Fruit fly (Drosophila melanogaster) whole organism, embryonic: Measurements from ENCODE around the gene stumps.

Experiments
- B-H2 ChIP-seq: fragments of 200-800 bp; sonication (Bioruptor generic); optimal IDR thresholded peaks from 2 replicates; lab custom pipeline; 2018; ENCODE audit warnings: missing biosample characterization, mild to moderate bottlenecking, missing genetic modification characterization
- CG10147 ChIP-seq: fragments of 200-800 bp; sonication (Bioruptor generic); optimal IDR thresholded peaks from 2 replicates; lab custom pipeline; 2019; ENCODE audit warnings: missing biosample characterization, mild to moderate bottlenecking, missing genetic modification characterization, moderate library complexity
- CG10321 ChIP-seq: fragments of 200-800 bp; sonication (Bioruptor generic); IDR thresholded peaks from 2 replicates; pipeline ENCODE4 v1.3.6; 2022; ENCODE audit warnings: missing biosample characterization, missing genetic modification characterization
- CG10565 ChIP-seq: fragments of 200-800 bp; sonication (Bioruptor generic); optimal IDR thresholded peaks from 3 replicates; lab custom pipeline; 2016; ENCODE audit warnings: missing biosample characterization, mild to moderate bottlenecking, missing genetic modification characterization
- CG11247 ChIP-seq: fragments of 200-800 bp; sonication (Bioruptor generic); IDR thresholded peaks from 2 replicates; pipeline ENCODE4 v1.3.6; 2022; ENCODE audit warnings: missing biosample characterization, missing genetic modification characterization
- CG12155 ChIP-seq: fragments of 200-800 bp; sonication (Bioruptor generic); optimal IDR thresholded peaks from 3 replicates; lab custom pipeline; 2016; ENCODE audit warnings: missing biosample characterization, missing genetic modification characterization
- CG13123 ChIP-seq: fragments of 200-800 bp; sonication (Bioruptor generic); optimal IDR thresholded peaks from 2 replicates; lab custom pipeline; 2016; ENCODE audit warnings: missing biosample characterization, missing genetic modification characterization
- CG14050 ChIP-seq: fragments of 200-800 bp; sonication (Bioruptor generic); IDR thresholded peaks from 3 replicates; pipeline ENCODE4 v1.3.6; 2022; ENCODE audit warnings: missing biosample characterization, missing genetic modification characterization
- CG14860 ChIP-seq: fragments of 200-800 bp; sonication (Bioruptor generic); IDR thresholded peaks from 3 replicates; pipeline ENCODE4 v1.3.6; 2022; ENCODE audit warnings: missing biosample characterization, missing genetic modification characterization; ENCODE audit not compliant: partially characterized antibody
- CG15696 ChIP-seq: fragments of 200-800 bp; sonication (Bioruptor generic); optimal IDR thresholded peaks from 2 replicates; lab custom pipeline; 2019; ENCODE audit warnings: missing biosample characterization, mild to moderate bottlenecking, missing genetic modification characterization, moderate library complexity
- CG17385 ChIP-seq: fragments of 200-800 bp; sonication (Bioruptor generic); optimal IDR thresholded peaks from 3 replicates; lab custom pipeline; 2018; ENCODE audit warnings: missing biosample characterization, mild to moderate bottlenecking, missing genetic modification characterization
- CG17912 ChIP-seq: fragments of 200-800 bp; sonication (Bioruptor generic); optimal IDR thresholded peaks from 2 replicates; lab custom pipeline; 2018; ENCODE audit warnings: missing biosample characterization, mild to moderate bottlenecking, missing genetic modification characterization
- CG2116 ChIP-seq: fragments of 200-800 bp; sonication (Bioruptor generic); optimal IDR thresholded peaks from 3 replicates; lab custom pipeline; 2018; ENCODE audit warnings: missing biosample characterization, mild to moderate bottlenecking, missing genetic modification characterization
- CG2199 ChIP-seq: fragments of 200-800 bp; sonication (Bioruptor generic); IDR thresholded peaks from 3 replicates; pipeline ENCODE4 v1.3.6; 2022; ENCODE audit warnings: missing biosample characterization, missing genetic modification characterization
- CG7372 ChIP-seq: fragments of 200-800 bp; sonication (Bioruptor generic); IDR thresholded peaks from 2 replicates; pipeline ENCODE4 v1.3.6; 2022; ENCODE audit warnings: missing biosample characterization, missing genetic modification characterization
- CG7556 ChIP-seq: fragments of 200-800 bp; sonication (Bioruptor generic); optimal IDR thresholded peaks from 2 replicates; lab custom pipeline; 2017; ENCODE audit warnings: missing biosample characterization, mild to moderate bottlenecking, missing genetic modification characterization
- CG8359 ChIP-seq: fragments of 200-800 bp; sonication (Bioruptor generic); optimal IDR thresholded peaks from 2 replicates; lab custom pipeline; 2017; ENCODE audit warnings: missing biosample characterization, mild to moderate bottlenecking, missing genetic modification characterization, borderline replicate concordance
- CoRest ChIP-seq: fragments of 200-800 bp; sonication (Bioruptor generic); optimal IDR thresholded peaks from 3 replicates; lab custom pipeline; 2018; ENCODE audit warnings: missing biosample characterization, mild to moderate bottlenecking, missing genetic modification characterization, moderate library complexity
- D ChIP-seq, 2 experiments: fragments of 200-800 bp in 1 of 2; fragments of >200 bp in 1 of 2; sonication (Bioruptor generic) in 1 of 2; optimal IDR thresholded peaks; 2 replicates in 1 of 2; 3 replicates in 1 of 2; lab custom pipeline; 2017; ENCODE audit warnings: mild to moderate bottlenecking in 1 of 2, missing biosample characterization in 1 of 2, missing genetic modification characterization in 1 of 2, missing genetic modification reagents in 1 of 2
- Deaf1 ChIP-seq: fragments of 200-800 bp; optimal IDR thresholded peaks from 3 replicates; lab custom pipeline; 2019; ENCODE audit warnings: missing biosample characterization, mild to moderate bottlenecking, missing genetic modification characterization, moderate library complexity
- Hr39 ChIP-seq: fragments of >200 bp; optimal IDR thresholded peaks from 2 replicates; lab custom pipeline; 2017
- Max ChIP-seq: fragments of 200-800 bp; sonication (Bioruptor generic); optimal IDR thresholded peaks from 2 replicates; lab custom pipeline; 2016; ENCODE audit warnings: missing biosample characterization, mild to moderate bottlenecking, missing genetic modification characterization
- NC2β ChIP-seq: fragments of 200-800 bp; sonication (Bioruptor generic); optimal IDR thresholded peaks from 2 replicates; lab custom pipeline; 2016; ENCODE audit warnings: missing biosample characterization, missing genetic modification characterization
- Nf-YB ChIP-seq: fragments of 200-800 bp; sonication (Bioruptor generic); optimal IDR thresholded peaks from 3 replicates; lab custom pipeline; 2019; ENCODE audit warnings: missing biosample characterization, mild to moderate bottlenecking, missing genetic modification characterization, moderate library complexity
- PHDP ChIP-seq: fragments of 200-800 bp; sonication (Bioruptor generic); optimal IDR thresholded peaks from 3 replicates; lab custom pipeline; 2018; ENCODE audit warnings: missing biosample characterization, mild to moderate bottlenecking, missing genetic modification characterization, moderate library complexity
- Side ChIP-seq: fragments of 200-800 bp; sonication (Bioruptor generic); optimal IDR thresholded peaks from 2 replicates; lab custom pipeline; 2016; ENCODE audit warnings: missing biosample characterization, missing genetic modification characterization
- Sin3A ChIP-seq: fragments of >200 bp; optimal IDR thresholded peaks from 2 replicates; lab custom pipeline; 2018
- Spps ChIP-seq: fragments of 200-800 bp; sonication (Bioruptor generic); optimal IDR thresholded peaks from 2 replicates; lab custom pipeline; 2018; ENCODE audit warnings: missing biosample characterization, mild to moderate bottlenecking, missing genetic modification characterization
- Sry-β ChIP-seq: fragments of 200-800 bp; sonication (Bioruptor generic); optimal IDR thresholded peaks from 2 replicates; lab custom pipeline; 2018; ENCODE audit warnings: missing biosample characterization, mild to moderate bottlenecking, missing genetic modification characterization, moderate library complexity
- abd-A ChIP-seq: fragments of 200-800 bp; sonication (Bioruptor generic); optimal IDR thresholded peaks from 3 replicates; lab custom pipeline; 2019; ENCODE audit warnings: missing biosample characterization, mild to moderate bottlenecking, missing genetic modification characterization, moderate library complexity
- ash1 ChIP-seq: fragments of 200-800 bp; sonication (Bioruptor generic); optimal IDR thresholded peaks from 2 replicates; lab custom pipeline; 2018; ENCODE audit warnings: missing biosample characterization, mild to moderate bottlenecking, missing genetic modification characterization
- bowl ChIP-seq: fragments of 200-800 bp; sonication (Bioruptor generic); IDR thresholded peaks from 2 replicates; pipeline ENCODE4 v1.3.6; 2022; ENCODE audit warnings: missing biosample characterization, missing genetic modification characterization
- chif ChIP-seq, 2 experiments: fragments of 200-800 bp; sonication (Bioruptor generic); optimal IDR thresholded peaks; 3 replicates each; lab custom pipeline; 2016; ENCODE audit warnings: missing biosample characterization in 2 of 2, missing genetic modification characterization in 2 of 2
- chm ChIP-seq: fragments of 200-800 bp; sonication (Bioruptor generic); IDR thresholded peaks from 2 replicates; pipeline ENCODE4 v1.3.6; 2022; ENCODE audit warnings: missing biosample characterization, missing genetic modification characterization
- crol ChIP-seq: fragments of 200-800 bp; sonication (Bioruptor generic); IDR thresholded peaks from 2 replicates; pipeline ENCODE4 v1.3.6; 2022; ENCODE audit warnings: missing biosample characterization, missing genetic modification characterization
- danr ChIP-seq: fragments of 200-800 bp; sonication (Bioruptor generic); IDR thresholded peaks from 2 replicates; pipeline ENCODE4 v1.3.6; 2022; ENCODE audit warnings: missing biosample characterization, missing genetic modification characterization
- dimm ChIP-seq: fragments of 200-800 bp; sonication (Bioruptor generic); IDR thresholded peaks from 2 replicates; pipeline ENCODE4 v1.3.6; 2022; ENCODE audit warnings: missing biosample characterization, missing genetic modification characterization
- fd96Cb ChIP-seq: fragments of 200-800 bp; sonication (Bioruptor generic); optimal IDR thresholded peaks from 2 replicates; lab custom pipeline; 2018; ENCODE audit warnings: missing biosample characterization, mild to moderate bottlenecking, missing genetic modification characterization, moderate library complexity
- grn ChIP-seq: fragments of 200-800 bp; sonication (Bioruptor generic); optimal IDR thresholded peaks from 3 replicates; lab custom pipeline; 2017; ENCODE audit warnings: missing biosample characterization, missing genetic modification characterization
- hbn ChIP-seq: fragments of 200-800 bp; sonication (Bioruptor generic); IDR thresholded peaks from 2 replicates; pipeline ENCODE4 v1.3.6; 2022; ENCODE audit warnings: missing biosample characterization, missing genetic modification characterization; ENCODE audit not compliant: partially characterized antibody
- kni ChIP-seq: fragments of 200-800 bp; sonication (Bioruptor generic); optimal IDR thresholded peaks from 3 replicates; lab custom pipeline; 2017; ENCODE audit warnings: mild to moderate bottlenecking, missing biosample characterization, missing genetic modification reagents, missing genetic modification characterization
- nau ChIP-seq: fragments of 200-800 bp; sonication (Bioruptor generic); optimal IDR thresholded peaks from 3 replicates; lab custom pipeline; 2017; ENCODE audit warnings: missing biosample characterization, mild to moderate bottlenecking, missing genetic modification characterization, missing genetic modification reagents
- ranshi ChIP-seq: fragments of 200-800 bp; sonication (Bioruptor generic); IDR thresholded peaks from 2 replicates; pipeline ENCODE4 v1.3.6; 2022; ENCODE audit warnings: missing biosample characterization, missing genetic modification characterization
- sim ChIP-seq: fragments of 200-800 bp; sonication (Bioruptor generic); IDR thresholded peaks from 2 replicates; pipeline ENCODE4 v1.3.6; 2022; ENCODE audit warnings: missing biosample characterization, missing genetic modification characterization
- sr ChIP-seq: fragments of 200-800 bp; sonication (Bioruptor generic); IDR thresholded peaks from 3 replicates; pipeline ENCODE4 v1.3.6; 2022; ENCODE audit warnings: missing biosample characterization, missing genetic modification characterization
- tio ChIP-seq: fragments of 200-800 bp; sonication (Bioruptor generic); optimal IDR thresholded peaks from 2 replicates; lab custom pipeline; 2017; ENCODE audit warnings: missing biosample characterization, missing genetic modification characterization, inconsistent platforms
- tup ChIP-seq: fragments of 200-800 bp; sonication (Bioruptor generic); optimal IDR thresholded peaks from 2 replicates; lab custom pipeline; 2016; ENCODE audit warnings: missing biosample characterization, mild to moderate bottlenecking, missing genetic modification characterization, moderate library complexity
- vfl ChIP-seq: fragments of 200-800 bp; sonication (Bioruptor generic); optimal IDR thresholded peaks from 2 replicates; lab custom pipeline; 2016; ENCODE audit warnings: missing biosample characterization, missing genetic modification characterization
- zen2 ChIP-seq: fragments of 200-800 bp; sonication (Bioruptor generic); IDR thresholded peaks from 3 replicates; pipeline ENCODE4 v1.3.6; 2022; ENCODE audit warnings: missing biosample characterization, missing genetic modification characterization; ENCODE audit not compliant: partially characterized antibody

The stumps gene

dm6 chr3R:14590753-14591535 is 13.9 kb downstream of the stumps start (continued):
- TF ChIP-seq CG2199 (GFP tag; lab: Robert Waterston, UW), result no peak
- TF ChIP-seq CG14860 (GFP tag; lab: Robert Waterston, UW), result no peak
- TF ChIP-seq chm (GFP tag; lab: Robert Waterston, UW), result peak; percentile 21; the same call in 1 of the 2 replicates
- TF ChIP-seq Spps (tag; lab: Kevin White, UChicago), result peak; percentile 93
- peak; percentile 73 for TF ChIP-seq Max (GFP tag; lab: Kevin White, UChicago)
- peak; percentile 60; the same call in 1 of the 2 replicates for TF ChIP-seq danr (GFP tag; lab: Robert Waterston, UW)
- peak; percentile 94 for TF ChIP-seq CoRest (tag; lab: Kevin White, UChicago)
- no peak for TF ChIP-seq Sin3A
- TF ChIP-seq grn (GFP tag; lab: Kevin White, UChicago), result no peak
- peak; percentile 78 for TF ChIP-seq sim (GFP tag; lab: Robert Waterston, UW)
- TF ChIP-seq PHDP (tag; lab: Kevin White, UChicago), result peak; percentile 78
- peak; percentile 99 for TF ChIP-seq Hr39
- TF ChIP-seq kni (GFP tag; lab: Kevin White, UChicago), result peak; percentile 85
- peak; percentile 53; the same call in 1 of the 3 replicates for TF ChIP-seq sr
- TF ChIP-seq CG13123 (GFP tag; lab: Kevin White, UChicago), result peak; percentile 70
- no peak for TF ChIP-seq abd-A (tag; lab: Kevin White, UChicago)
- TF ChIP-seq CG2116 (GFP tag; lab: Kevin White, UChicago), result peak; percentile 62
- TF ChIP-seq Deaf1, result peak; percentile 61
- peak; percentile 98 for TF ChIP-seq CG15696 (tag; lab: Kevin White, UChicago)
- TF ChIP-seq chif (GFP tag; optimal IDR thresholded peaks at IDR 0.05; lab: Kevin White, UChicago), result peak in 1 of 2 experiments; percentile 64
- peak; percentile 79 for TF ChIP-seq CG17385 (GFP tag; lab: Kevin White, UChicago)
- peak; percentile 58; the same call in 1 of the 2 replicates for TF ChIP-seq ranshi (GFP tag; lab: Robert Waterston, UW)
- TF ChIP-seq CG14050, result no peak
- TF ChIP-seq B-H2, result no peak
- TF ChIP-seq CG10147 (GFP tag; lab: Kevin White, UChicago), result peak; percentile 73
- no peak for TF ChIP-seq CG11247
- no peak for TF ChIP-seq tup (GFP tag; lab: Kevin White, UChicago)
- no peak for TF ChIP-seq ash1 (GFP tag; lab: Kevin White, UChicago)
- no peak for TF ChIP-seq CG10565 (GFP tag; lab: Kevin White, UChicago)
- TF ChIP-seq CG10321, result no peak
- peak; percentile 81 for TF ChIP-seq Nf-YB
- TF ChIP-seq Side (GFP tag; lab: Kevin White, UChicago), result peak; percentile 25
- TF ChIP-seq dimm (GFP tag; lab: Robert Waterston, UW), result peak; percentile 43; the same call in 1 of the 2 replicates
- peak; percentile 90 for TF ChIP-seq tio (GFP tag; lab: Kevin White, UChicago)
- TF ChIP-seq bowl (GFP tag; lab: Robert Waterston, UW), result no peak
- no peak for TF ChIP-seq zen2 (GFP tag; lab: Robert Waterston, UW)
- TF ChIP-seq CG12155 (GFP tag; lab: Kevin White, UChicago), result peak; percentile 64
- TF ChIP-seq crol (GFP tag; lab: Robert Waterston, UW), result no peak
- TF ChIP-seq CG17912 (GFP tag; lab: Kevin White, UChicago), result no peak
- TF ChIP-seq vfl (GFP tag; lab: Kevin White, UChicago), result no peak
- TF ChIP-seq hbn (GFP tag; lab: Robert Waterston, UW), result no peak
- TF ChIP-seq CG7372 (GFP tag; lab: Robert Waterston, UW), result peak; percentile 37; the same call in 1 of the 2 replicates
- TF ChIP-seq fd96Cb (tag; lab: Kevin White, UChicago), result peak; percentile 93
- TF ChIP-seq nau (GFP tag; lab: Kevin White, UChicago), result peak; percentile 61
- peak; percentile 77 for TF ChIP-seq CG8359
- no peak for TF ChIP-seq D (optimal IDR thresholded peaks at IDR 0.05; lab: Kevin White, UChicago)
- peak; percentile 96 for TF ChIP-seq D (GFP tag; optimal IDR thresholded peaks at IDR 0.05; lab: Kevin White, UChicago)
- peak; percentile 94 for TF ChIP-seq CG7556
- peak; percentile 1 for TF ChIP-seq NC2β
- peak; percentile 52 for TF ChIP-seq Sry-β (GFP tag; lab: Kevin White, UChicago)
